Fruit fly (Drosophila melanogaster) whole organism, wandering third instar larva: ENCODE results near the gene CG33325.
A peak's percentile ranks its signal among the peaks of the same experiment; 100 is the strongest.

ENCODE experiments used
- Abd-B ChIP-seq: fragments of >200 bp; optimal IDR thresholded peaks from 2 replicates; lab custom pipeline; 2017; ENCODE audit warnings: missing biosample characterization, missing genetic modification characterization
- CG32264 ChIP-seq: fragments of 200-800 bp; sonication (Bioruptor generic); optimal IDR thresholded peaks from 2 replicates; lab custom pipeline; 2016; ENCODE audit warnings: missing biosample characterization, missing genetic modification characterization
- CrebA ChIP-seq: fragments of 200-800 bp; sonication (Bioruptor generic); optimal IDR thresholded peaks from 2 replicates; lab custom pipeline; 2016; ENCODE audit warnings: missing biosample characterization, mild to moderate bottlenecking, missing genetic modification characterization, borderline replicate concordance
- Dfd ChIP-seq: fragments of >200 bp; optimal IDR thresholded peaks from 2 replicates; lab custom pipeline; 2017; ENCODE audit warnings: missing biosample characterization, missing genetic modification characterization
- Dif ChIP-seq: fragments of 200-275, 200-300 bp; sonication (Bioruptor generic); optimal IDR thresholded peaks from 2 replicates; lab custom pipeline; 2018; ENCODE audit warnings: missing biosample characterization, missing genetic modification characterization; ENCODE audit not compliant: partially characterized antibody
- GATAd ChIP-seq: sonication (Bioruptor generic); optimal IDR thresholded peaks from 2 replicates; lab custom pipeline; 2016; ENCODE audit warnings: missing biosample characterization, missing genetic modification characterization
- HLH106 ChIP-seq: fragments of 200-800 bp; optimal IDR thresholded peaks from 3 replicates; lab custom pipeline; 2019; ENCODE audit warnings: missing biosample characterization, mild to moderate bottlenecking, missing genetic modification characterization, moderate library complexity
- Hnf4 ChIP-seq: fragments of 200-800 bp; sonication (Bioruptor generic); optimal IDR thresholded peaks from 2 replicates; lab custom pipeline; 2016; ENCODE audit warnings: missing biosample characterization, mild to moderate bottlenecking, missing genetic modification characterization
- Hr78 ChIP-seq: fragments of >200 bp; optimal IDR thresholded peaks from 2 replicates; lab custom pipeline; 2017; ENCODE audit warnings: missing biosample characterization, missing genetic modification characterization
- Hr83 ChIP-seq: fragments of 200-300 bp; sonication (Bioruptor generic); optimal IDR thresholded peaks from 2 replicates; lab custom pipeline; 2016; ENCODE audit warnings: missing biosample characterization, mild to moderate bottlenecking, missing genetic modification characterization, moderate library complexity; ENCODE audit not compliant: poor library complexity, severe bottlenecking
- Jra ChIP-seq: sonication (Bioruptor generic); optimal IDR thresholded peaks from 2 replicates; lab custom pipeline; 2016; ENCODE audit warnings: missing biosample characterization, missing genetic modification characterization
- Mio ChIP-seq: sonication (Bioruptor generic); optimal IDR thresholded peaks from 2 replicates; lab custom pipeline; 2016; ENCODE audit warnings: missing biosample characterization, missing genetic modification characterization
- Myc ChIP-seq: fragments of >200 bp; optimal IDR thresholded peaks from 2 replicates; lab custom pipeline; 2017
- N ChIP-seq: fragments of >200 bp; optimal IDR thresholded peaks from 2 replicates; lab custom pipeline; 2018; ENCODE audit warnings: missing biosample characterization, missing external identifiers, missing genetic modification characterization
- OdsH ChIP-seq: fragments of 200-800 bp; sonication (Bioruptor generic); optimal IDR thresholded peaks from 2 replicates; lab custom pipeline; 2016; ENCODE audit warnings: missing biosample characterization, mild to moderate bottlenecking, missing genetic modification characterization
- Rel ChIP-seq, 2 experiments: fragments of 200-800 bp; sonication (Bioruptor generic) in 1 of 2; optimal IDR thresholded peaks; 2 replicates in 1 of 2; 3 replicates in 1 of 2; lab custom pipeline; 2016 to 2019; ENCODE audit warnings: mild to moderate bottlenecking in 2 of 2, missing biosample characterization in 2 of 2, missing genetic modification characterization in 2 of 2, moderate library complexity in 1 of 2
- Sp1 ChIP-seq: fragments of 200-800 bp; sonication (Bioruptor generic); optimal IDR thresholded peaks from 3 replicates; lab custom pipeline; 2019; ENCODE audit warnings: missing biosample characterization, mild to moderate bottlenecking, missing genetic modification characterization, moderate library complexity
- br ChIP-seq: fragments of 200-800 bp; sonication (Bioruptor generic); optimal IDR thresholded peaks from 2 replicates; lab custom pipeline; 2016; ENCODE audit warnings: missing biosample characterization, missing genetic modification characterization
- brk ChIP-seq: fragments of 200-800 bp; sonication (Bioruptor generic); optimal IDR thresholded peaks from 2 replicates; lab custom pipeline; 2016; ENCODE audit warnings: missing biosample characterization, mild to moderate bottlenecking, missing genetic modification characterization
- dl ChIP-seq, 2 experiments: fragments of 175-275, 200-275 bp in 1 of 2; fragments of 200-275 bp in 1 of 2; sonication (Bioruptor generic); optimal IDR thresholded peaks; lab custom pipeline; 2018; ENCODE audit warnings: mild to moderate bottlenecking in 2 of 2, missing biosample characterization in 2 of 2, missing genetic modification characterization in 2 of 2, moderate library complexity in 2 of 2; ENCODE audit not compliant: partially characterized antibody in 2 of 2, insufficient read depth in 1 of 2
- dmrt93B ChIP-seq: fragments of 200-800 bp; sonication (Bioruptor generic); optimal IDR thresholded peaks from 2 replicates; lab custom pipeline; 2018; ENCODE audit warnings: missing biosample characterization, mild to moderate bottlenecking, missing genetic modification characterization
- dsf ChIP-seq: sonication (Bioruptor generic); optimal IDR thresholded peaks from 2 replicates; lab custom pipeline; 2016; ENCODE audit warnings: missing biosample characterization, missing genetic modification characterization, borderline replicate concordance
- ey ChIP-seq: fragments of 200-800 bp; sonication (Bioruptor generic); optimal IDR thresholded peaks from 2 replicates; lab custom pipeline; 2016; ENCODE audit warnings: missing biosample characterization, missing genetic modification characterization
- foxo ChIP-seq, 2 experiments: fragments of 200-800 bp; sonication (Bioruptor generic); optimal IDR thresholded peaks; 2 replicates in 1 of 2; 3 replicates in 1 of 2; lab custom pipeline; 2016 to 2017; ENCODE audit warnings: missing biosample characterization in 2 of 2, missing genetic modification characterization in 2 of 2
- fru ChIP-seq: fragments of 200-800 bp; sonication (Bioruptor generic); optimal IDR thresholded peaks from 3 replicates; lab custom pipeline; 2016; ENCODE audit warnings: missing biosample characterization, mild to moderate bottlenecking, missing genetic modification characterization
- h ChIP-seq: fragments of 200-800 bp; sonication (Bioruptor generic); optimal IDR thresholded peaks from 3 replicates; lab custom pipeline; 2016; ENCODE audit warnings: missing biosample characterization, mild to moderate bottlenecking, missing genetic modification characterization
- jim ChIP-seq: fragments of 175-275, 200-325 bp; sonication (Bioruptor generic); optimal IDR thresholded peaks from 2 replicates; lab custom pipeline; 2016; ENCODE audit warnings: missing biosample characterization, mild to moderate bottlenecking, missing genetic modification characterization
- lola ChIP-seq: fragments of >200 bp; optimal IDR thresholded peaks from 2 replicates; lab custom pipeline; 2017; ENCODE audit warnings: missing biosample characterization, missing genetic modification characterization
- pan ChIP-seq: fragments of >200 bp; optimal IDR thresholded peaks from 2 replicates; lab custom pipeline; 2017
- psq ChIP-seq: fragments of 200-800 bp; sonication (Bioruptor generic); optimal IDR thresholded peaks from 3 replicates; lab custom pipeline; 2017; ENCODE audit warnings: missing biosample characterization, mild to moderate bottlenecking, missing genetic modification characterization, moderate library complexity
- rgr ChIP-seq: fragments of 200-800 bp; sonication (Bioruptor generic); optimal IDR thresholded peaks from 3 replicates; lab custom pipeline; 2016; ENCODE audit warnings: missing biosample characterization, mild to moderate bottlenecking, missing genetic modification characterization
- sage ChIP-seq: fragments of 200-800 bp; sonication (Bioruptor generic); optimal IDR thresholded peaks from 2 replicates; lab custom pipeline; 2016; ENCODE audit warnings: missing biosample characterization, mild to moderate bottlenecking, missing genetic modification characterization
- sv ChIP-seq: fragments of 200-800 bp; sonication (Bioruptor generic); optimal IDR thresholded peaks from 3 replicates; lab custom pipeline; 2016; ENCODE audit warnings: missing biosample characterization, missing genetic modification characterization
- tai ChIP-seq: sonication (Bioruptor generic); optimal IDR thresholded peaks from 2 replicates; lab custom pipeline; 2016; ENCODE audit warnings: missing biosample characterization, missing genetic modification characterization
- usp ChIP-seq: fragments of >200 bp; optimal IDR thresholded peaks from 2 replicates; lab custom pipeline; 2017; ENCODE audit warnings: missing biosample characterization, missing genetic modification characterization
- woc ChIP-seq: sonication (Bioruptor generic); optimal IDR thresholded peaks from 2 replicates; lab custom pipeline; 2016; ENCODE audit warnings: missing biosample characterization, mild to moderate bottlenecking, missing genetic modification characterization

Gene CG33325

dm6 chr3R:8663668-8664283, 16.1 kb downstream of the CG33325 start, which contains the start of gene CG8032 (continued):
- no peak for TF ChIP-seq Myc (lab: Kevin White, UChicago)
- no peak for TF ChIP-seq lola (GFP tag; lab: Kevin White, UChicago)
- peak; percentile 38 for TF ChIP-seq brk (GFP tag; lab: Kevin White, UChicago)
- TF ChIP-seq Rel (GFP tag; optimal IDR thresholded peaks at IDR 0.05; lab: Kevin White, UChicago): no peak
- peak; percentile 44 for TF ChIP-seq Rel (tag; optimal IDR thresholded peaks at IDR 0.05; lab: Kevin White, UChicago)
- TF ChIP-seq GATAd (GFP tag; lab: Kevin White, UChicago): no peak
- peak; percentile 83 for TF ChIP-seq Jra (GFP tag; lab: Kevin White, UChicago)
- TF ChIP-seq dmrt93B: peak; percentile 8
- no peak for TF ChIP-seq CG32264
- TF ChIP-seq CrebA (GFP tag; lab: Kevin White, UChicago): no peak
- peak; percentile 79 for TF ChIP-seq h
- TF ChIP-seq Mio (GFP tag; lab: Kevin White, UChicago): no peak
- TF ChIP-seq sage (GFP tag; lab: Kevin White, UChicago): peak; percentile 40
- peak; percentile 45 for TF ChIP-seq woc
- TF ChIP-seq Hr78: no peak

- TF ChIP-seq lola (GFP tag; lab: Kevin White, UChicago) (no peak), h (no peak), pan (lab: Kevin White, UChicago) (no peak), Hnf4 (no peak), Abd-B (GFP tag; lab: Kevin White, UChicago) (no peak), dl (GFP tag; optimal IDR thresholded peaks at IDR 0.05; lab: Kevin White, UChicago; ENCODE audit: insufficient read depth in 1 of 2, partially characterized antibody in 2 of 2) (no peak), CrebA (GFP tag; lab: Kevin White, UChicago) (no peak), sv (GFP tag; lab: Kevin White, UChicago) (no peak), usp (GFP tag; lab: Kevin White, UChicago) (no peak)
Measured at dm6 chr3R:8660661-8661060, 19.2 kb downstream of the CG33325 start, which contains the start of gene bel. bel (minus strand) TSS chr3R:8660761.

DNA sequence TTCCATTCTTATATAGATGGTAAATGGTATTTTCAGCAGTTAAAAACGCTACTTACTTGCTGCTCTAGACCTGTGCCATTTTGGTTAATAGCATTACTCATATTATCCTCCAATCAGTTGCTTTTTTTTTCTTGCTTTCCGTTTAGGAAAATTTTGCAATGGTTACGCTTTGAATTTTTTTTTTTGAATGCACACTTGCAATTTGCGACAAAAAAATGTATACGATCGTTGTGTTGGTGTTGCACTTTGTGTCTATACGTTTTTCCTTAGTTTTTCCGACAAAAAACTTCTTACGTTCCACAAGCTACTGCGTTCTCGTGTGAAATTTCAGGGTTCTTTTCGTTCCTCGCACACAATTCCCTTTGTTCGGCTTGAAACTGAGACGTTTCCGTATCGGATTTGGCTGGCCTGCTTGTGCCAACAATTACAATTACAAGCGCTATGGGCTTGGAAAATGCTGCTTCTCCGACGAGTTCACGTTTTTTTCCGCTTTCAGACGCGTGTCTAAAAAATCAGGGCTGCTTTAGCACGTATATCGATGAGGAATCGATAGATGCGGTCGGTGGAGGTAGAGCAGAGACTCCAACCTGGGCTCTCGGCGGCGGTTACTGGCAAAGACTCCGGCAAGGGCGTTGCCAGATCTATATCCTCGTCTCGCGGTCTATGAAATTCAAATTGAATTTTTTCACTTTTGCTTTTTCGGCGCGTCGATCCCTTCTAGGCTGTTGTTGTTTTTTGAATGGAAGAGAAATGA, 19.8 kb downstream of the CG33325 start:
- TF ChIP-seq usp (GFP tag; lab: Kevin White, UChicago): no peak
- TF ChIP-seq rgr: peak; percentile 68
- TF ChIP-seq br: peak; percentile 12
- peak; percentile 93 for TF ChIP-seq h
- peak; percentile 15 for TF ChIP-seq fru
- peak; percentile 42 for TF ChIP-seq Dif (GFP tag; lab: Kevin White, UChicago)
- TF ChIP-seq Sp1: peak; percentile 60
- TF ChIP-seq Hr83 (GFP tag; lab: Kevin White, UChicago): peak; percentile 32
- no peak for TF ChIP-seq CG32264
- TF ChIP-seq Rel (GFP tag; optimal IDR thresholded peaks at IDR 0.05; lab: Kevin White, UChicago): no peak
- peak; percentile 63 for TF ChIP-seq Rel (tag; optimal IDR thresholded peaks at IDR 0.05; lab: Kevin White, UChicago)
- no peak for TF ChIP-seq sv (GFP tag; lab: Kevin White, UChicago)
- TF ChIP-seq HLH106 (tag; lab: Kevin White, UChicago): peak; percentile 38
- peak; percentile 29 for TF ChIP-seq Hnf4
- TF ChIP-seq lola (GFP tag; lab: Kevin White, UChicago): no peak
- peak; percentile 2 for TF ChIP-seq ey (GFP tag; lab: Kevin White, UChicago)
- no peak for TF ChIP-seq Dfd
- peak in 1 of 2 experiments; percentile 46 for TF ChIP-seq foxo (GFP tag; optimal IDR thresholded peaks at IDR 0.05; lab: Kevin White, UChicago)
- peak; percentile 50 for TF ChIP-seq Myc (lab: Kevin White, UChicago)

dm6 chr3R:8659200-8659897, 20.5 kb downstream of the CG33325 start:
- TF ChIP-seq foxo (GFP tag; optimal IDR thresholded peaks at IDR 0.05; lab: Kevin White, UChicago): peak in 1 of 2 experiments; percentile 70
- peak; percentile 49 for TF ChIP-seq HLH106 (tag; lab: Kevin White, UChicago)
- TF ChIP-seq usp (GFP tag; lab: Kevin White, UChicago): no peak
- peak; percentile 54 for TF ChIP-seq psq (GFP tag; lab: Kevin White, UChicago)
- peak; percentile 48 for TF ChIP-seq OdsH
- TF ChIP-seq Sp1: peak; percentile 63
- TF ChIP-seq Hnf4: peak; percentile 54
- peak; percentile 60 for TF ChIP-seq N (GFP tag; lab: Kevin White, UChicago)
- TF ChIP-seq Myc (lab: Kevin White, UChicago): no peak
- peak; percentile 36 for TF ChIP-seq Jra (GFP tag; lab: Kevin White, UChicago)
- no peak for TF ChIP-seq sv (GFP tag; lab: Kevin White, UChicago)
- no peak for TF ChIP-seq Dfd
- no peak for TF ChIP-seq lola (GFP tag; lab: Kevin White, UChicago)
- no peak for TF ChIP-seq tai (GFP tag; lab: Kevin White, UChicago)
- no peak for TF ChIP-seq GATAd (GFP tag; lab: Kevin White, UChicago)
- peak; percentile 46 for TF ChIP-seq Rel (GFP tag; optimal IDR thresholded peaks at IDR 0.05; lab: Kevin White, UChicago)
- peak; percentile 54 for TF ChIP-seq Rel (tag; optimal IDR thresholded peaks at IDR 0.05; lab: Kevin White, UChicago)
- no peak for TF ChIP-seq Abd-B (GFP tag; lab: Kevin White, UChicago)
- TF ChIP-seq dsf (GFP tag; lab: Kevin White, UChicago): no peak
- TF ChIP-seq pan (lab: Kevin White, UChicago): no peak
- TF ChIP-seq CrebA (GFP tag; lab: Kevin White, UChicago): no peak
- TF ChIP-seq sage (GFP tag; lab: Kevin White, UChicago): no peak
- peak; percentile 66 for TF ChIP-seq woc
- no peak for TF ChIP-seq jim
- no peak for TF ChIP-seq Dif (GFP tag; lab: Kevin White, UChicago)
- TF ChIP-seq brk (GFP tag; lab: Kevin White, UChicago): peak; percentile 56
- TF ChIP-seq rgr: peak; percentile 60
